Worm (Caenorhabditis elegans): ENCODE results near the gene srj-13.

The srj-13 gene

DNA sequence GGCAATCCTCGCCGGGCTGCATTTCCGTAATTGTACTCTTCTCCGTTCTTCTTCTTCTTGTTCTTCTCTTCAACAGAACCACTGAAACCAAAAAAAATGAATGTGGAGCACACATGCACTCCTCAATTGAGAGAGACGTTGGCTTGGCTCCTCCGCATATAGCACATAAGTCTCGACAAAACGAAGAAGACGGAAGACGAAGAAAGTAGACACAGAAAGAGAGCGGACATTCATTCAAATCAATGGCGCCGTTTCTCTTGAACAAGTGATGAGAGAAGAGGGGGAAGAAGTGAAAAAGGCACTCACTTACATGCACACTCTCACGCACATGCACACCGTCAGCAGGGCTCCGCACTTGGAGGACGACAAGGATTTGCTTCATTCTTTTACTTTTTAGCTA lies 35.1 kb downstream of the srj-13 start, which contains the start of gene F25E5.9 (continued):
- TF ChIP-seq lir-3 (tag; optimal IDR thresholded peaks at IDR 0.05), result no peak
- peak; percentile 28 for TF ChIP-seq rbr-2 (tag; optimal IDR thresholded peaks at IDR 0.05)
- TF ChIP-seq ama-1 (optimal IDR thresholded peaks at IDR 0.05), result no peak
- no peak for TF ChIP-seq nhr-102 (tag; optimal IDR thresholded peaks at IDR 0.05)
- peak in 1 of 2 experiments; percentile 3 for TF ChIP-seq hif-1 (tag; optimal IDR thresholded peaks at IDR 0.05)
- no peak for TF ChIP-seq gei-8 (GFP tag; optimal IDR thresholded peaks at IDR 0.05)
- TF ChIP-seq lin-1 (GFP tag; IDR thresholded peaks at IDR 0.05), result no peak
- no peak for TF ChIP-seq Y105C5A.15 (GFP tag; IDR thresholded peaks at IDR 0.05)
- TF ChIP-seq jun-1 (tag; optimal IDR thresholded peaks at IDR 0.05), result no peak
- TF ChIP-seq daf-19 (GFP tag; conservative IDR thresholded peaks at IDR 0.05), result no peak
- no peak for TF ChIP-seq ceh-62 (tag; optimal IDR thresholded peaks at IDR 0.05)
- 0 out of 2 replicates have a peak, but pooled peaks have one; percentile 11 for TF ChIP-seq tra-1 (GFP tag; IDR thresholded peaks at IDR 0.05)
- no peak for TF ChIP-seq daf-12 (tag; optimal IDR thresholded peaks at IDR 0.05)
- TF ChIP-seq F49E8.2 (tag; optimal IDR thresholded peaks at IDR 0.05; ENCODE audit: borderline replicate concordance), result no peak
- peak in 1 of 2 experiments; percentile 22 for TF ChIP-seq mdl-1 (tag; optimal IDR thresholded peaks at IDR 0.05)
- TF ChIP-seq zip-11 (GFP tag; IDR thresholded peaks at IDR 0.05), result no peak
- TF ChIP-seq unc-62 (GFP tag; optimal IDR thresholded peaks at IDR 0.05 in 1 of 2), result peak in 1 of 2 experiments; percentile 33
- TF ChIP-seq unc-62 (tag; optimal IDR thresholded peaks at IDR 0.05), result no peak
- no peak for TF ChIP-seq lin-29 (GFP tag; IDR thresholded peaks at IDR 0.05)
- no peak for TF ChIP-seq lin-38 (GFP tag; IDR thresholded peaks at IDR 0.05)
- TF ChIP-seq ceh-32 (tag; optimal IDR thresholded peaks at IDR 0.05; ENCODE audit: poor library complexity), result no peak
- TF ChIP-seq zfp-3 (GFP tag; conservative IDR thresholded peaks at IDR 0.05), result no peak
- no peak for TF ChIP-seq ceh-44 (GFP tag; IDR thresholded peaks at IDR 0.05)
- TF ChIP-seq duxl-1 (tag; optimal IDR thresholded peaks at IDR 0.05; ENCODE audit: poor library complexity), result peak; percentile 48
- TF ChIP-seq zag-1 (tag; optimal IDR thresholded peaks at IDR 0.05), result no peak
- no peak for TF ChIP-seq nhr-111 (GFP tag; optimal IDR thresholded peaks at IDR 0.05)
- no peak for TF ChIP-seq T20F7.1 (GFP tag; optimal IDR thresholded peaks at IDR 0.05)

ce11 chrV:7437985-7438384 lies 35.5 kb downstream of the srj-13 start, which contains the start of gene F25E5.16:
Gene F25E5.16 (plus strand): TSS chrV:7438285.
- TF ChIP-seq F37D6.2 (tag; optimal IDR thresholded peaks at IDR 0.05) (no peak), ceh-44 (GFP tag; IDR thresholded peaks at IDR 0.05) (no peak), attf-4 (tag; optimal IDR thresholded peaks at IDR 0.05) (no peak), Y75B8A.6 (GFP tag; IDR thresholded peaks at IDR 0.05) (no peak), lin-15B (tag; optimal IDR thresholded peaks at IDR 0.05) (no peak), nhr-11 (tag; optimal IDR thresholded peaks at IDR 0.05) (no peak), pha-4 (GFP tag; IDR thresholded peaks at IDR 0.05) (no peak), pha-4 (tag; optimal IDR thresholded peaks at IDR 0.05) (no peak), set-16 (GFP tag; IDR thresholded peaks at IDR 0.05) (no peak), F49E8.2 (tag; optimal IDR thresholded peaks at IDR 0.05; ENCODE audit: borderline replicate concordance) (no peak), ceh-20 (GFP tag; IDR thresholded peaks at IDR 0.05) (no peak), lsy-2 (tag; optimal IDR thresholded peaks at IDR 0.05) (no peak)

DNA sequence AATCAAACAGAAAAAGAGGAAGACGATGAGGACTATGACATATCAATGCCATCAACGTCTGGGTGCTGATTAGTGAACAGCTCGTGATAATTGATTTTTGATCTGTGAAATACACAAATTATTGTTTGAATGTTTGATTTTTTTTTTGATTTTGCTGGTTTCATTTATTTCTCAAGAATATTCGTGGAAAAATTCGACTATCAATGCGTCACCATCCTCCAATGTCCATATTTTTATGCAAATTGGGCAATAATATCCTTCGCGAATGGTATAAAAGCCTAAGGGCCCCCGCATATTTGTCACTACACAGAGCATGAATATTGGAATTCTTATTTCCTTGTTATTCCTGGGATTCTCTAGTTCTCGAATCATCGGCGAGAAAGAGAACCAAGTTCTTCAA lies 37.4 kb downstream of the srj-13 start, which contains the start of gene try-13:
try-13 (plus strand) TSS at position 301 of the 400 bp plus-strand sequence.
- no peak for TF ChIP-seq nhr-111 (GFP tag; optimal IDR thresholded peaks at IDR 0.05)
- TF ChIP-seq lim-7 (GFP tag; IDR thresholded peaks at IDR 0.05), result no peak
- no peak for TF ChIP-seq nhr-48 (tag; optimal IDR thresholded peaks at IDR 0.05)
- no peak for TF ChIP-seq nhr-25 (tag; optimal IDR thresholded peaks at IDR 0.05; ENCODE audit: borderline replicate concordance, insufficient read depth)
- no peak for TF ChIP-seq dve-1 (tag; optimal IDR thresholded peaks at IDR 0.05; ENCODE audit: insufficient read depth)
- TF ChIP-seq spr-1 (tag; optimal IDR thresholded peaks at IDR 0.05), result no peak
- TF ChIP-seq nhr-10 (tag; optimal IDR thresholded peaks at IDR 0.05), result no peak
- no peak for TF ChIP-seq ztf-7 (tag; optimal IDR thresholded peaks at IDR 0.05)
- no peak for TF ChIP-seq F26F4.8 (GFP tag; conservative IDR thresholded peaks at IDR 0.05)
- TF ChIP-seq egl-27 (tag; optimal IDR thresholded peaks at IDR 0.05), result no peak
- TF ChIP-seq vab-7 (GFP tag; IDR thresholded peaks at IDR 0.05), result no peak
- no peak for TF ChIP-seq unc-130 (GFP tag; optimal IDR thresholded peaks at IDR 0.05)
- no peak for TF ChIP-seq zfp-2 (tag; optimal IDR thresholded peaks at IDR 0.05)
- TF ChIP-seq nhr-41 (GFP tag; IDR thresholded peaks at IDR 0.05), result no peak
- TF ChIP-seq nhr-42 (GFP tag; IDR thresholded peaks at IDR 0.05), result no peak

Data from whole organism, L4 larva.